Worm (Caenorhabditis elegans): ENCODE results near the gene C34E7.3.
A peak's percentile ranks its signal among the peaks of the same experiment; 100 is the strongest.

C34E7.3 gene

DNA sequence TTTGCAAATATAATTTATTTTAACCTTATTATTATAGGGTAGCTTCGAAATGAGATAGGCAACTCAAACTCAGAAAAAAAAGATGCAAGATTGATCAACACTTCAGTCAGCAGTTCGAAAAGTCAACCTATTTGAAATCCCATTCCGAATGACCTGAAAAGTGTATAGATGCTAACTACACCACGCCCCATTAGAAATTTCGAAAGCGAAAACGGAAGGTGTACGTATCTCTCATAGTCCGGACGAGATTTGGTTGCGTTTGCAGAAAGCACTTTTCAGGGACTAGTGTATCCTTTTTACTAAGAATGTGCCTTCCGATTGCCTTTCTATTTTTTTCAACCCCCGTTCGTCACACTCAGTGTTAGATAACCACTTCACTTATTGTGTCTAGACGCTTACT is 14.4 kb upstream of the C34E7.3 start:
- TF ChIP-seq ceh-14 (tag; optimal IDR thresholded peaks at IDR 0.05) = no peak
- TF ChIP-seq npax-4 (tag; optimal IDR thresholded peaks at IDR 0.05) = no peak
- no peak for TF ChIP-seq ahr-1 (tag; optimal IDR thresholded peaks at IDR 0.05)
- TF ChIP-seq ceh-34 (tag; optimal IDR thresholded peaks at IDR 0.05) = no peak
- no peak for TF ChIP-seq hlh-8 (tag; optimal IDR thresholded peaks at IDR 0.05)
- TF ChIP-seq zip-5 (tag; optimal IDR thresholded peaks at IDR 0.05) = no peak
- no peak for TF ChIP-seq hlh-6 (tag; optimal IDR thresholded peaks at IDR 0.05)
- TF ChIP-seq nfya-1 (tag; optimal IDR thresholded peaks at IDR 0.05) = no peak
- no peak for TF ChIP-seq mec-3 (tag; optimal IDR thresholded peaks at IDR 0.05; ENCODE audit: borderline replicate concordance)
- TF ChIP-seq unc-55 (GFP tag; optimal IDR thresholded peaks at IDR 0.05) = no peak
- TF ChIP-seq ceh-2 (tag; optimal IDR thresholded peaks at IDR 0.05) = no peak
- TF ChIP-seq unc-86 (tag; optimal IDR thresholded peaks at IDR 0.05) = no peak
- no peak for TF ChIP-seq T23F11.4 (GFP tag; optimal IDR thresholded peaks at IDR 0.05)
- no peak for TF ChIP-seq ceh-24 (tag; optimal IDR thresholded peaks at IDR 0.05)

DNA sequence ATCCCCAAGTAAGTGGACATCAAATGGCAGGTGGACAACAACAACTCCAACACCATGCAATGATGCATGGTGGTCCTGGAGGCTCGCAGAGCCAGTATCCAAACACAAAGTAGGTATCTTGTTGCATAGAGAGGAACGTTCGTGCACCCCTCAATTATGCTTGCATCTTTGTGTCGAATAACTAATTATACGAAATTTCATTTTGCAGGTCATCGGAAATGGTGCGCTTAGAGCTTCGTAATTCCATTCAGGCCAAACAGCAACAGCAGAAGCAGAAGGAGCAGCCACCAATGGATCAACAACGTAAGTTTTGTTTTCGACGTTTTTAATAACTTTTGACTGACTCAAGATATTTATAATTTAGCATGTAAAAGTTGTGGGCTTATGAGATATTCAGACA is 13.6 kb upstream of the C34E7.3 start:
- TF ChIP-seq hlh-8 (tag; optimal IDR thresholded peaks at IDR 0.05) = no peak
- no peak for TF ChIP-seq che-1 (tag; optimal IDR thresholded peaks at IDR 0.05)
- TF ChIP-seq unc-42 (tag; optimal IDR thresholded peaks at IDR 0.05) = peak; percentile 69
- no peak for TF ChIP-seq madf-2 (tag; optimal IDR thresholded peaks at IDR 0.05)
- TF ChIP-seq lin-11 (tag; optimal IDR thresholded peaks at IDR 0.05) = no peak
- TF ChIP-seq ceh-18 (tag; optimal IDR thresholded peaks at IDR 0.05) = no peak
- TF ChIP-seq hlh-30 (tag; optimal IDR thresholded peaks at IDR 0.05; ENCODE audit: insufficient read depth) = no peak
- TF ChIP-seq nfya-1 (tag; optimal IDR thresholded peaks at IDR 0.05) = no peak
- no peak for TF ChIP-seq ceh-9 (tag; optimal IDR thresholded peaks at IDR 0.05)

DNA sequence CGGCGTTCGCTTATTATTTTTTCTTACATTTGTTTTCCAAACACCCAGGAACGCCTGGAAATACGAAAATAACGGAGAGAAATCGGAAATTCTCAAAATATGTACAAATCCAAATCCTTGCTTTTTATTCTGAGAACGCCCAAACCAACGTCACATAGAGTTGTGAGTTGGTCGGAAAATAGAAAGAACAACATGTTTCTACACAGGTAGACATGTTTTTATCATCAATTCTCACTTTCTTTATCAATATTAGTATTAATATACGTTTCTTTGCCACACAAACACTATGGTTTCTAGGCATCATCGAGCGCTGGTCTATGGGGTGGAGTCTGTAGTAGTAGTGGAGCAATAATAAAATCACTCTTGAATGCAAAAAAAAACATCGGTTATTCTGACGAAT is 11.6 kb upstream of the C34E7.3 start:
- TF ChIP-seq pha-2 (tag; optimal IDR thresholded peaks at IDR 0.05) = no peak
- TF ChIP-seq che-1 (tag; optimal IDR thresholded peaks at IDR 0.05) = no peak
- no peak for TF ChIP-seq dmd-4 (tag; optimal IDR thresholded peaks at IDR 0.05; ENCODE audit: borderline replicate concordance)
- TF ChIP-seq ceh-18 (tag; optimal IDR thresholded peaks at IDR 0.05) = no peak
- no peak for TF ChIP-seq zip-5 (tag; optimal IDR thresholded peaks at IDR 0.05)
- TF ChIP-seq ceh-45 (GFP tag; IDR thresholded peaks at IDR 0.05) = no peak
- TF ChIP-seq ztf-16 (tag; optimal IDR thresholded peaks at IDR 0.05) = no peak
- TF ChIP-seq ceh-30 (tag; optimal IDR thresholded peaks at IDR 0.05) = no peak
- no peak for TF ChIP-seq sox-2 (GFP tag; IDR thresholded peaks at IDR 0.05)
- no peak for TF ChIP-seq F13H6.1 (tag; optimal IDR thresholded peaks at IDR 0.05)
- no peak for TF ChIP-seq K02D7.2 (tag; optimal IDR thresholded peaks at IDR 0.05)
- TF ChIP-seq sox-4 (tag; optimal IDR thresholded peaks at IDR 0.05) = no peak

DNA sequence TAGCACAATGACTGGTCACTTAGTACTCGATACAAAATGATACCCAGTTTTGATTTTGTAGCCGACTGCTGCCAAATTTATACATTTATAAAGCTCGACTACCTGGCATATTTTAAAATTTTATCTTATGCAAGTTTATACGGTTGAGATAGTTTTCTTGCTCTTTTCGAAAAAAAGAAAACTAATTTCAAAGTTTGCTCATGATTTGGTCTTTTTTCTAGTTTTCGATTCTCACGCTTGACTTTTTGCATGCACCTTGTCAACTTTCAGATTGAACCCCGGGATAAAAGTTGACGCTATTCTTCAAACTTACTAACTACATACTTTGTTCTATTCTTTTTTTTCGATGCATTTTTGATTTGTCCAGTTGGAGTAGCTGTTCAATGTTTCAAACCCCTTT is 3.1 kb upstream of the C34E7.3 start:
- no peak for TF ChIP-seq hlh-15 (tag; optimal IDR thresholded peaks at IDR 0.05)
- no peak for TF ChIP-seq ahr-1 (tag; optimal IDR thresholded peaks at IDR 0.05)
- no peak for TF ChIP-seq ztf-16 (tag; optimal IDR thresholded peaks at IDR 0.05)
- TF ChIP-seq C38D4.7 (GFP tag; optimal IDR thresholded peaks at IDR 0.05) = no peak
- no peak for TF ChIP-seq K02D7.2 (tag; optimal IDR thresholded peaks at IDR 0.05)
- TF ChIP-seq K09A11.1 (tag; optimal IDR thresholded peaks at IDR 0.05; ENCODE audit: insufficient read depth) = no peak
- TF ChIP-seq ttx-3 (tag; optimal IDR thresholded peaks at IDR 0.05) = no peak
- TF ChIP-seq ceh-31 (tag; optimal IDR thresholded peaks at IDR 0.05) = no peak
- no peak for TF ChIP-seq dmd-4 (tag; optimal IDR thresholded peaks at IDR 0.05; ENCODE audit: borderline replicate concordance)
- TF ChIP-seq sox-2 (GFP tag; IDR thresholded peaks at IDR 0.05) = no peak
- TF ChIP-seq unc-55 (GFP tag; optimal IDR thresholded peaks at IDR 0.05) = no peak
- no peak for TF ChIP-seq elt-2 (tag; optimal IDR thresholded peaks at IDR 0.05)
